1 fruit fly cellular context compared by ENCODE assay signal in genomic region chrX:19769821-19770519, dm6.
TF ChIP-seq lines count a peak whose summit lies in the region.

No protein-coding gene starts in this region.

TF ChIP-seq in whole organism, embryonic, 481 proteins besides CTCF, POLR2A, EP300 and RAD21 (continued from another document and continues in another):
- TF ChIP-seq ro (GFP tag; IDR thresholded peaks at IDR 0.05; lab: Robert Waterston, UW) (0 out of 2 replicates have a peak, but pooled peaks have one; percentile 10), Hey (tag; optimal IDR thresholded peaks at IDR 0.05; lab: Kevin White, UChicago) (no peak), lov (optimal IDR thresholded peaks at IDR 0.05; lab: Kevin White, UChicago) (no peak), lov (GFP tag; IDR thresholded peaks at IDR 0.05; lab: Robert Waterston, UW) (no peak), her (GFP tag; optimal IDR thresholded peaks at IDR 0.05; lab: Kevin White, UChicago) (peak; percentile 16), Hr51 (GFP tag; optimal IDR thresholded peaks at IDR 0.05; lab: Kevin White, UChicago) (no peak), CG13296 (GFP tag; optimal IDR thresholded peaks at IDR 0.05; lab: Kevin White, UChicago) (no peak), sens (GFP tag; lab: Kevin White, UChicago) (peak; percentile 94), CG12744 (GFP tag; optimal IDR thresholded peaks at IDR 0.05; lab: Kevin White, UChicago) (peak; percentile 9), CG12071 (GFP tag; optimal IDR thresholded peaks at IDR 0.05; lab: Kevin White, UChicago) (no peak), fd102C (GFP tag; optimal IDR thresholded peaks at IDR 0.05; lab: Kevin White, UChicago) (peak; percentile 8), CG4707 (GFP tag; optimal IDR thresholded peaks at IDR 0.05; lab: Kevin White, UChicago) (no peak), CG8924 (tag; optimal IDR thresholded peaks at IDR 0.05; lab: Kevin White, UChicago) (peak; percentile 29), gro (GFP tag; optimal IDR thresholded peaks at IDR 0.05; lab: Kevin White, UChicago) (no peak), CG11504 (tag; optimal IDR thresholded peaks at IDR 0.05; lab: Kevin White, UChicago) (peak; percentile 32), CG10274 (GFP tag; optimal IDR thresholded peaks at IDR 0.05; lab: Kevin White, UChicago) (no peak), fru (optimal IDR thresholded peaks at IDR 0.05; lab: Kevin White, UChicago) (no peak), CG7357 (GFP tag; IDR thresholded peaks at IDR 0.05; lab: Robert Waterston, UW) (no peak), prd (optimal IDR thresholded peaks at IDR 0.05; lab: Kevin White, UChicago) (no peak), prd (GFP tag; IDR thresholded peaks at IDR 0.05; lab: Robert Waterston, UW) (peak; percentile 61; the same call in 2 of the 3 replicates), CG11093 (GFP tag; IDR thresholded peaks at IDR 0.05; lab: Robert Waterston, UW) (no peak), Kr (GFP tag; optimal IDR thresholded peaks at IDR 0.05; lab: Kevin White, UChicago) (no peak), repo (GFP tag; optimal IDR thresholded peaks at IDR 0.05; lab: Kevin White, UChicago) (no peak), knrl (GFP tag; IDR thresholded peaks at IDR 0.05; lab: Robert Waterston, UW; ENCODE audit: partially characterized antibody) (no peak), CG43689 (GFP tag; IDR thresholded peaks at IDR 0.05; lab: Robert Waterston, UW) (no peak), Asciz (GFP tag; optimal IDR thresholded peaks at IDR 0.05; lab: Kevin White, UChicago) (peak; percentile 5), Nf-YA (GFP tag; IDR thresholded peaks at IDR 0.05; lab: Robert Waterston, UW) (no peak), CG2875 (GFP tag; optimal IDR thresholded peaks at IDR 0.05; lab: Kevin White, UChicago) (peak; percentile 29), CG5245 (GFP tag; optimal IDR thresholded peaks at IDR 0.05; lab: Kevin White, UChicago) (peak; percentile 26), CG2129 (GFP tag; IDR thresholded peaks at IDR 0.05; lab: Robert Waterston, UW; ENCODE audit: partially characterized antibody) (no peak), fu2 (GFP tag; optimal IDR thresholded peaks at IDR 0.05; lab: Kevin White, UChicago) (no peak), GATAe (GFP tag; conservative IDR thresholded peaks at IDR 0.05; lab: Robert Waterston, UW) (no peak), zfh2 (GFP tag; optimal IDR thresholded peaks at IDR 0.05; lab: Kevin White, UChicago) (no peak), C15 (GFP tag; IDR thresholded peaks at IDR 0.05; lab: Robert Waterston, UW) (no peak), Atf-2 (GFP tag; optimal IDR thresholded peaks at IDR 0.05; lab: Kevin White, UChicago) (peak; percentile 45), Ssrp (tag; optimal IDR thresholded peaks at IDR 0.05; lab: Kevin White, UChicago) (peak; percentile 52), esg (GFP tag; conservative IDR thresholded peaks at IDR 0.05; lab: Robert Waterston, UW) (no peak), ham (GFP tag; IDR thresholded peaks at IDR 0.05; lab: Robert Waterston, UW) (no peak), dati (GFP tag; IDR thresholded peaks at IDR 0.05; lab: Robert Waterston, UW) (no peak), CG6654 (GFP tag; optimal IDR thresholded peaks at IDR 0.05; lab: Kevin White, UChicago) (no peak), kay (GFP tag; optimal IDR thresholded peaks at IDR 0.05; lab: Kevin White, UChicago) (peak; percentile 25), gt (GFP tag; IDR thresholded peaks at IDR 0.05; lab: Robert Waterston, UW) (no peak), CG1792 (GFP tag; optimal IDR thresholded peaks at IDR 0.05; lab: Kevin White, UChicago) (no peak), HLH3B (GFP tag; IDR thresholded peaks at IDR 0.05; lab: Robert Waterston, UW) (no peak), zen (tag; optimal IDR thresholded peaks at IDR 0.05; lab: Kevin White, UChicago) (peak; percentile 77), Hmr (GFP tag; optimal IDR thresholded peaks at IDR 0.05; lab: Kevin White, UChicago) (no peak), CG17568 (GFP tag; optimal IDR thresholded peaks at IDR 0.05; lab: Kevin White, UChicago) (no peak), Opbp (GFP tag; IDR thresholded peaks at IDR 0.05; lab: Robert Waterston, UW; ENCODE audit: partially characterized antibody) (no peak), chif (GFP tag; optimal IDR thresholded peaks at IDR 0.05; lab: Kevin White, UChicago) (peak in 1 of 2 experiments; percentile 59), MBD-R2 (GFP tag; IDR thresholded peaks at IDR 0.05; lab: Robert Waterston, UW) (no peak), lmd (GFP tag; IDR thresholded peaks at IDR 0.05; lab: Robert Waterston, UW) (0 out of 2 replicates have a peak, but pooled peaks have one; percentile 37), CG42726 (GFP tag; IDR thresholded peaks at IDR 0.05; lab: Robert Waterston, UW; ENCODE audit: partially characterized antibody) (no peak), gcm2 (GFP tag; optimal IDR thresholded peaks at IDR 0.05; lab: Kevin White, UChicago) (no peak), nom (GFP tag; optimal IDR thresholded peaks at IDR 0.05; lab: Kevin White, UChicago) (peak; percentile 36), CG13775 (GFP tag; optimal IDR thresholded peaks at IDR 0.05; lab: Kevin White, UChicago) (peak; percentile 46), CG4328 (GFP tag; optimal IDR thresholded peaks at IDR 0.05; lab: Kevin White, UChicago) (no peak), Hmx (GFP tag; optimal IDR thresholded peaks at IDR 0.05; lab: Kevin White, UChicago) (no peak), CG1233 (GFP tag; optimal IDR thresholded peaks at IDR 0.05; lab: Kevin White, UChicago) (no peak), pb (GFP tag; optimal IDR thresholded peaks at IDR 0.05; lab: Kevin White, UChicago) (no peak), sd (tag; optimal IDR thresholded peaks at IDR 0.05; lab: Kevin White, UChicago) (no peak), CG11085 (GFP tag; IDR thresholded peaks at IDR 0.05; lab: Robert Waterston, UW) (no peak), tap (tag; optimal IDR thresholded peaks at IDR 0.05; lab: Kevin White, UChicago) (no peak), fd64A (GFP tag; optimal IDR thresholded peaks at IDR 0.05; lab: Kevin White, UChicago) (no peak), dimm (GFP tag; IDR thresholded peaks at IDR 0.05; lab: Robert Waterston, UW) (no peak), CG11696 (GFP tag; IDR thresholded peaks at IDR 0.05; lab: Robert Waterston, UW) (no peak), Sry-β (GFP tag; optimal IDR thresholded peaks at IDR 0.05; lab: Kevin White, UChicago) (no peak), CG4730 (GFP tag; IDR thresholded peaks at IDR 0.05; lab: Robert Waterston, UW) (no peak), sob (GFP tag; IDR thresholded peaks at IDR 0.05; lab: Robert Waterston, UW) (no peak), CG4854 (GFP tag; optimal IDR thresholded peaks at IDR 0.05; lab: Kevin White, UChicago) (no peak), E2f1 (GFP tag; IDR thresholded peaks at IDR 0.05; lab: Robert Waterston, UW) (no peak), pho (GFP tag; optimal IDR thresholded peaks at IDR 0.05; lab: Kevin White, UChicago) (no peak), CG16863 (GFP tag; optimal IDR thresholded peaks at IDR 0.05; lab: Kevin White, UChicago) (peak; percentile 42), Atf6 (GFP tag; IDR thresholded peaks at IDR 0.05; lab: Robert Waterston, UW) (no peak), CG16815 (GFP tag; optimal IDR thresholded peaks at IDR 0.05; lab: Kevin White, UChicago) (peak; percentile 45), Dek (tag; optimal IDR thresholded peaks at IDR 0.05; lab: Kevin White, UChicago) (no peak), Nf-YB (GFP tag; optimal IDR thresholded peaks at IDR 0.05; lab: Kevin White, UChicago) (peak; percentile 9), HmgZ (tag; optimal IDR thresholded peaks at IDR 0.05; lab: Kevin White, UChicago) (no peak), CG32767 (GFP tag; IDR thresholded peaks at IDR 0.05; lab: Robert Waterston, UW) (0 out of 2 replicates have a peak, but pooled peaks have one; percentile 15), CG34224 (GFP tag; IDR thresholded peaks at IDR 0.05; lab: Robert Waterston, UW; ENCODE audit: partially characterized antibody) (no peak), CG17612 (GFP tag; IDR thresholded peaks at IDR 0.05; lab: Robert Waterston, UW) (no peak), CG15269 (tag; optimal IDR thresholded peaks at IDR 0.05; lab: Kevin White, UChicago) (peak; percentile 3), CG32772 (GFP tag; IDR thresholded peaks at IDR 0.05; lab: Robert Waterston, UW) (0 out of 2 replicates have a peak, but pooled peaks have one; percentile 13), CG3065 (GFP tag; optimal IDR thresholded peaks at IDR 0.05; lab: Kevin White, UChicago) (peak; percentile 0), ttk (GFP tag; IDR thresholded peaks at IDR 0.05; lab: Robert Waterston, UW) (no peak), D19B (GFP tag; optimal IDR thresholded peaks at IDR 0.05; lab: Kevin White, UChicago) (no peak), da (GFP tag; optimal IDR thresholded peaks at IDR 0.05; lab: Kevin White, UChicago) (no peak), CG15696 (tag; optimal IDR thresholded peaks at IDR 0.05; lab: Kevin White, UChicago) (peak; percentile 58), Vsx1 (GFP tag; optimal IDR thresholded peaks at IDR 0.05; lab: Kevin White, UChicago) (no peak), wdn (GFP tag; IDR thresholded peaks at IDR 0.05; lab: Robert Waterston, UW) (no peak), CG13624 (GFP tag; optimal IDR thresholded peaks at IDR 0.05; lab: Kevin White, UChicago) (peak; percentile 27), CG6854 (GFP tag; optimal IDR thresholded peaks at IDR 0.05; lab: Kevin White, UChicago) (no peak), jigr1 (GFP tag; IDR thresholded peaks at IDR 0.05; lab: Robert Waterston, UW) (no peak), Lim3 (GFP tag; IDR thresholded peaks at IDR 0.05; lab: Robert Waterston, UW) (no peak), Atf3 (GFP tag; optimal IDR thresholded peaks at IDR 0.05; lab: Kevin White, UChicago) (no peak), vnd (GFP tag; IDR thresholded peaks at IDR 0.05; lab: Robert Waterston, UW; ENCODE audit: partially characterized antibody) (no peak), h (optimal IDR thresholded peaks at IDR 0.05; lab: Kevin White, UChicago) (no peak), TFAM (GFP tag; optimal IDR thresholded peaks at IDR 0.05; lab: Kevin White, UChicago) (no peak), br (optimal IDR thresholded peaks at IDR 0.05; lab: Kevin White, UChicago) (no peak), CG13287 (GFP tag; IDR thresholded peaks at IDR 0.05; lab: Robert Waterston, UW; ENCODE audit: partially characterized antibody) (no peak), ewg (GFP tag; optimal IDR thresholded peaks at IDR 0.05; lab: Kevin White, UChicago) (no peak), btn (GFP tag; optimal IDR thresholded peaks at IDR 0.05; lab: Kevin White, UChicago) (no peak), D (optimal IDR thresholded peaks at IDR 0.05; lab: Kevin White, UChicago) (no peak), D (GFP tag; optimal IDR thresholded peaks at IDR 0.05; lab: Kevin White, UChicago) (peak; percentile 50), seq (GFP tag; IDR thresholded peaks at IDR 0.05; lab: Robert Waterston, UW) (no peak), wek (GFP tag; optimal IDR thresholded peaks at IDR 0.05; lab: Kevin White, UChicago) (no peak), CG17186 (GFP tag; optimal IDR thresholded peaks at IDR 0.05; lab: Kevin White, UChicago) (no peak), CG3847 (GFP tag; IDR thresholded peaks at IDR 0.05; lab: Robert Waterston, UW) (no peak), CG7963 (GFP tag; IDR thresholded peaks at IDR 0.05; lab: Robert Waterston, UW; ENCODE audit: partially characterized antibody) (no peak), ERR (GFP tag; optimal IDR thresholded peaks at IDR 0.05; lab: Kevin White, UChicago) (no peak), CG12299 (tag; optimal IDR thresholded peaks at IDR 0.05; lab: Kevin White, UChicago) (no peak), hb (GFP tag; IDR thresholded peaks at IDR 0.05; lab: Robert Waterston, UW; ENCODE audit: partially characterized antibody) (no peak), CG18476 (GFP tag; optimal IDR thresholded peaks at IDR 0.05; lab: Kevin White, UChicago) (peak; percentile 38), CG3995 (GFP tag; optimal IDR thresholded peaks at IDR 0.05; lab: Kevin White, UChicago) (no peak), Jarid2 (GFP tag; optimal IDR thresholded peaks at IDR 0.05; lab: Kevin White, UChicago) (no peak), pan (optimal IDR thresholded peaks at IDR 0.05; lab: Kevin White, UChicago) (no peak), pan (GFP tag; optimal IDR thresholded peaks at IDR 0.05 in 1 of 2, IDR thresholded peaks at IDR 0.05 in 1 of 2) (no peak), Fer3 (tag; optimal IDR thresholded peaks at IDR 0.05; lab: Kevin White, UChicago) (peak; percentile 25), tna (GFP tag; IDR thresholded peaks at IDR 0.05; lab: Robert Waterston, UW; ENCODE audit: partially characterized antibody) (no peak), CG1529 (GFP tag; optimal IDR thresholded peaks at IDR 0.05; lab: Kevin White, UChicago) (no peak), phol (tag; optimal IDR thresholded peaks at IDR 0.05; lab: Kevin White, UChicago) (peak; percentile 67), Xrp1 (GFP tag; IDR thresholded peaks at IDR 0.05; lab: Robert Waterston, UW) (peak; percentile 88), Awh (GFP tag; IDR thresholded peaks at IDR 0.05; lab: Robert Waterston, UW) (no peak), CG7786 (GFP tag; optimal IDR thresholded peaks at IDR 0.05; lab: Kevin White, UChicago) (peak; percentile 44), Taf1 (GFP tag; IDR thresholded peaks at IDR 0.05; lab: Robert Waterston, UW) (no peak), sqz (GFP tag; optimal IDR thresholded peaks at IDR 0.05; lab: Kevin White, UChicago) (peak; percentile 28), Dp (GFP tag; optimal IDR thresholded peaks at IDR 0.05; lab: Kevin White, UChicago) (no peak), ind (GFP tag; optimal IDR thresholded peaks at IDR 0.05; lab: Kevin White, UChicago) (no peak), CG10654 (GFP tag; optimal IDR thresholded peaks at IDR 0.05; lab: Kevin White, UChicago) (peak; percentile 6), zen2 (GFP tag; IDR thresholded peaks at IDR 0.05; lab: Robert Waterston, UW; ENCODE audit: partially characterized antibody) (no peak), ems (GFP tag; optimal IDR thresholded peaks at IDR 0.05; lab: Kevin White, UChicago) (peak; percentile 14), crc (GFP tag; optimal IDR thresholded peaks at IDR 0.05; lab: Kevin White, UChicago) (no peak), CG17328 (GFP tag; IDR thresholded peaks at IDR 0.05; lab: Robert Waterston, UW) (peak; percentile 52), CG10462 (GFP tag; optimal IDR thresholded peaks at IDR 0.05; lab: Kevin White, UChicago) (no peak), Sin3A (optimal IDR thresholded peaks at IDR 0.05; lab: Kevin White, UChicago) (no peak), Sox100B (GFP tag; optimal IDR thresholded peaks at IDR 0.05; lab: Kevin White, UChicago) (peak; percentile 32), trh (GFP tag; optimal IDR thresholded peaks at IDR 0.05; lab: Kevin White, UChicago) (no peak), mld (GFP tag; IDR thresholded peaks at IDR 0.05; lab: Robert Waterston, UW; ENCODE audit: partially characterized antibody) (no peak)
